Fruit fly (Drosophila melanogaster) whole organism, embryonic: ENCODE measurements around the gene nop5.

ENCODE experiments used
- Ada2b ChIP-seq: fragments of 200-800 bp; sonication (Bioruptor generic); IDR thresholded peaks from 2 replicates; pipeline ENCODE4 v1.3.6; 2022; ENCODE audit warnings: missing biosample characterization, missing genetic modification characterization
- CG11456 ChIP-seq: fragments of 200-800 bp; sonication (Bioruptor generic); IDR thresholded peaks from 3 replicates; pipeline ENCODE4 v1.3.6; 2022; ENCODE audit warnings: missing biosample characterization, missing genetic modification characterization
- CG12236 ChIP-seq: fragments of 200-800 bp; sonication (Bioruptor generic); optimal IDR thresholded peaks from 2 replicates; lab custom pipeline; 2016; ENCODE audit warnings: missing biosample characterization, missing genetic modification characterization
- CG12659 ChIP-seq: fragments of 200-800 bp; sonication (Bioruptor generic); optimal IDR thresholded peaks from 3 replicates; lab custom pipeline; 2017; ENCODE audit warnings: mild to moderate bottlenecking, missing biosample characterization, missing genetic modification reagents, missing genetic modification characterization
- CG15073 ChIP-seq: fragments of 200-800 bp; sonication (Bioruptor generic); optimal IDR thresholded peaks from 2 replicates; lab custom pipeline; 2016; ENCODE audit warnings: missing biosample characterization, missing genetic modification characterization
- CG2889 ChIP-seq: fragments of 200-800 bp; sonication (Bioruptor generic); IDR thresholded peaks from 3 replicates; pipeline ENCODE4 v1.3.6; 2022; ENCODE audit warnings: missing biosample characterization, missing genetic modification characterization
- CG33213 ChIP-seq: fragments of 200-800 bp; sonication (Bioruptor generic); optimal IDR thresholded peaks from 3 replicates; lab custom pipeline; 2016; ENCODE audit warnings: missing biosample characterization, missing genetic modification characterization
- CG33557 ChIP-seq: fragments of 200-800 bp; sonication (Bioruptor generic); optimal IDR thresholded peaks from 2 replicates; lab custom pipeline; 2019; ENCODE audit warnings: missing biosample characterization, mild to moderate bottlenecking, missing genetic modification characterization, moderate library complexity
- CG6272 ChIP-seq: fragments of 200-800 bp; sonication (Bioruptor generic); IDR thresholded peaks from 2 replicates; pipeline ENCODE4 v1.3.6; 2022; ENCODE audit warnings: missing biosample characterization, missing genetic modification characterization
- CG6689 ChIP-seq: fragments of 200-800 bp; sonication (Bioruptor generic); IDR thresholded peaks from 2 replicates; pipeline ENCODE4 v1.3.6; 2022; ENCODE audit warnings: missing biosample characterization, missing genetic modification characterization
- CG6813 ChIP-seq: fragments of 200-800 bp; sonication (Bioruptor generic); optimal IDR thresholded peaks from 2 replicates; lab custom pipeline; 2017; ENCODE audit warnings: missing biosample characterization, missing genetic modification characterization, mild to moderate bottlenecking, moderate library complexity, missing genetic modification reagents
- CG7271 ChIP-seq: fragments of 200-800 bp; sonication (Bioruptor generic); optimal IDR thresholded peaks from 2 replicates; lab custom pipeline; 2018; ENCODE audit warnings: missing biosample characterization, mild to moderate bottlenecking, missing genetic modification characterization, moderate library complexity
- CG7786 ChIP-seq: fragments of 200-800 bp; sonication (Bioruptor generic); optimal IDR thresholded peaks from 2 replicates; lab custom pipeline; 2016; ENCODE audit warnings: missing biosample characterization, missing genetic modification characterization
- CG8388 ChIP-seq: fragments of 200-800 bp; sonication (Bioruptor generic); optimal IDR thresholded peaks from 2 replicates; lab custom pipeline; 2019; ENCODE audit warnings: missing biosample characterization, mild to moderate bottlenecking, missing genetic modification characterization, moderate library complexity
- CG8478 ChIP-seq: fragments of >200 bp; optimal IDR thresholded peaks from 2 replicates; lab custom pipeline; 2018
- CG9437 ChIP-seq: fragments of 200-800 bp; sonication (Bioruptor generic); optimal IDR thresholded peaks from 2 replicates; lab custom pipeline; 2018; ENCODE audit warnings: missing biosample characterization, mild to moderate bottlenecking, missing genetic modification characterization
- Camta ChIP-seq: fragments of 200-800 bp; sonication (Bioruptor generic); optimal IDR thresholded peaks from 2 replicates; lab custom pipeline; 2016; ENCODE audit warnings: missing biosample characterization, missing genetic modification characterization
- CoRest ChIP-seq: fragments of 200-800 bp; sonication (Bioruptor generic); optimal IDR thresholded peaks from 3 replicates; lab custom pipeline; 2018; ENCODE audit warnings: missing biosample characterization, mild to moderate bottlenecking, missing genetic modification characterization, moderate library complexity
- GATAe ChIP-seq: fragments of 200-800 bp; sonication (Bioruptor generic); conservative IDR thresholded peaks from 2 replicates; pipeline ENCODE4 v1.3.6; 2022; ENCODE audit warnings: missing biosample characterization, missing genetic modification characterization
- Gsc ChIP-seq: fragments of 200-800 bp; sonication (Bioruptor generic); IDR thresholded peaks from 2 replicates; pipeline ENCODE4 v1.3.6; 2022; ENCODE audit warnings: missing biosample characterization, missing genetic modification characterization
- HmgZ ChIP-seq: fragments of 200-800 bp; sonication (Bioruptor generic); optimal IDR thresholded peaks from 2 replicates; lab custom pipeline; 2018; ENCODE audit warnings: missing biosample characterization, mild to moderate bottlenecking, missing genetic modification characterization
- Hr51 ChIP-seq, 2 experiments: fragments of 200-800 bp; sonication (Bioruptor generic); optimal IDR thresholded peaks; 2 replicates in 1 of 2; 3 replicates in 1 of 2; lab custom pipeline; 2016 to 2018; ENCODE audit warnings: missing biosample characterization in 2 of 2, missing genetic modification characterization in 2 of 2, mild to moderate bottlenecking in 1 of 2, moderate library complexity in 1 of 2
- Kr ChIP-seq: fragments of 200-800 bp; sonication (Bioruptor generic); optimal IDR thresholded peaks from 2 replicates; lab custom pipeline; 2017; ENCODE audit warnings: missing biosample characterization, mild to moderate bottlenecking, missing genetic modification characterization
- Mad ChIP-seq: fragments of 200-800 bp; sonication (Bioruptor generic); optimal IDR thresholded peaks from 2 replicates; lab custom pipeline; 2016; ENCODE audit warnings: missing biosample characterization, missing genetic modification characterization
- Mrtf ChIP-seq: fragments of 200-800 bp; sonication (Bioruptor generic); IDR thresholded peaks from 3 replicates; pipeline ENCODE4 v1.3.6; 2022; ENCODE audit warnings: missing biosample characterization, missing genetic modification characterization
- Optix ChIP-seq: fragments of 200-800 bp; sonication (Bioruptor generic); IDR thresholded peaks from 3 replicates; pipeline ENCODE4 v1.3.6; 2022; ENCODE audit warnings: missing biosample characterization, missing genetic modification characterization
- Pdp1 ChIP-seq, 2 experiments: fragments of 200-800 bp; sonication (Bioruptor generic); optimal IDR thresholded peaks; 3 replicates each; lab custom pipeline; 2016; ENCODE audit warnings: missing biosample characterization in 2 of 2, missing genetic modification characterization in 2 of 2, mild to moderate bottlenecking in 1 of 2, moderate library complexity in 1 of 2
- Ravus ChIP-seq: fragments of 200-800 bp; sonication (Bioruptor generic); IDR thresholded peaks from 2 replicates; pipeline ENCODE4 v1.3.6; 2022; ENCODE audit warnings: missing biosample characterization, missing genetic modification characterization
- Sox100B ChIP-seq: fragments of 200-800 bp; sonication (Bioruptor generic); optimal IDR thresholded peaks from 3 replicates; lab custom pipeline; 2018; ENCODE audit warnings: missing biosample characterization, mild to moderate bottlenecking, missing genetic modification characterization
- Vsx1 ChIP-seq: fragments of 200-800 bp; sonication (Bioruptor generic); optimal IDR thresholded peaks from 2 replicates; lab custom pipeline; 2017; ENCODE audit warnings: missing biosample characterization, mild to moderate bottlenecking, missing genetic modification characterization, missing genetic modification reagents
- aop ChIP-seq: fragments of 200-800 bp; sonication (Bioruptor generic); IDR thresholded peaks from 2 replicates; pipeline ENCODE4 v1.3.6; 2022; ENCODE audit warnings: missing biosample characterization, missing genetic modification characterization
- bigmax ChIP-seq: fragments of 200-800 bp; sonication (Bioruptor generic); optimal IDR thresholded peaks from 2 replicates; lab custom pipeline; 2018; ENCODE audit warnings: missing biosample characterization, mild to moderate bottlenecking, missing genetic modification characterization
- corto ChIP-seq: fragments of 200-800 bp; sonication (Bioruptor generic); optimal IDR thresholded peaks from 2 replicates; lab custom pipeline; 2016; ENCODE audit warnings: missing biosample characterization, mild to moderate bottlenecking, missing genetic modification characterization, moderate library complexity
- dimm ChIP-seq: fragments of 200-800 bp; sonication (Bioruptor generic); IDR thresholded peaks from 2 replicates; pipeline ENCODE4 v1.3.6; 2022; ENCODE audit warnings: missing biosample characterization, missing genetic modification characterization
- disco-r ChIP-seq: fragments of 200-800 bp; sonication (Bioruptor generic); optimal IDR thresholded peaks from 2 replicates; lab custom pipeline; 2016; ENCODE audit warnings: missing biosample characterization, missing genetic modification characterization
- fd3F ChIP-seq: fragments of 200-800 bp; sonication (Bioruptor generic); optimal IDR thresholded peaks from 2 replicates; lab custom pipeline; 2018; ENCODE audit warnings: missing biosample characterization, mild to moderate bottlenecking, missing genetic modification characterization, moderate library complexity
- h ChIP-seq: fragments of >200 bp; optimal IDR thresholded peaks from 2 replicates; lab custom pipeline; 2017
- ind ChIP-seq: fragments of 200-800 bp; sonication (Bioruptor generic); optimal IDR thresholded peaks from 3 replicates; lab custom pipeline; 2016; ENCODE audit warnings: missing biosample characterization, missing genetic modification characterization
- jumu ChIP-seq: fragments of 200-800 bp; sonication (Bioruptor generic); optimal IDR thresholded peaks from 3 replicates; lab custom pipeline; 2016; ENCODE audit warnings: missing biosample characterization, missing genetic modification characterization
- nau ChIP-seq: fragments of 200-800 bp; sonication (Bioruptor generic); optimal IDR thresholded peaks from 3 replicates; lab custom pipeline; 2017; ENCODE audit warnings: missing biosample characterization, mild to moderate bottlenecking, missing genetic modification characterization, missing genetic modification reagents
- org-1 ChIP-seq: fragments of 200-800 bp; sonication (Bioruptor generic); optimal IDR thresholded peaks from 2 replicates; lab custom pipeline; 2017; ENCODE audit warnings: missing biosample characterization, missing genetic modification characterization
- pfk ChIP-seq: fragments of 200-800 bp; sonication (Bioruptor generic); optimal IDR thresholded peaks from 2 replicates; lab custom pipeline; 2018; ENCODE audit warnings: missing biosample characterization, mild to moderate bottlenecking, missing genetic modification characterization, moderate library complexity
- repo ChIP-seq: fragments of 200-800 bp; sonication (Bioruptor generic); optimal IDR thresholded peaks from 2 replicates; lab custom pipeline; 2016; ENCODE audit warnings: missing biosample characterization, missing genetic modification characterization
- ro ChIP-seq: fragments of 200-800 bp; sonication (Bioruptor generic); IDR thresholded peaks from 2 replicates; pipeline ENCODE4 v1.3.6; 2022; ENCODE audit warnings: missing biosample characterization, missing genetic modification characterization
- scrt ChIP-seq: fragments of 200-800 bp; sonication (Bioruptor generic); optimal IDR thresholded peaks from 2 replicates; lab custom pipeline; 2018; ENCODE audit warnings: missing biosample characterization, mild to moderate bottlenecking, missing genetic modification characterization, moderate library complexity
- sisA ChIP-seq: fragments of 200-800 bp; sonication (Bioruptor generic); IDR thresholded peaks from 2 replicates; pipeline ENCODE4 v1.3.6; 2022; ENCODE audit warnings: missing biosample characterization, missing genetic modification characterization
- slp2 ChIP-seq: fragments of 200-800 bp; sonication (Bioruptor generic); optimal IDR thresholded peaks from 2 replicates; lab custom pipeline; 2016; ENCODE audit warnings: missing biosample characterization, missing genetic modification characterization
- ssp ChIP-seq: fragments of 200-800 bp; sonication (Bioruptor generic); IDR thresholded peaks from 2 replicates; pipeline ENCODE4 v1.3.6; 2022; ENCODE audit warnings: missing biosample characterization, missing genetic modification characterization
- trem ChIP-seq: fragments of 200-800 bp; optimal IDR thresholded peaks from 3 replicates; lab custom pipeline; 2019; ENCODE audit warnings: missing biosample characterization, mild to moderate bottlenecking, missing genetic modification characterization, moderate library complexity
- tx ChIP-seq: fragments of 200-800 bp; sonication (Bioruptor generic); optimal IDR thresholded peaks from 2 replicates; lab custom pipeline; 2016; ENCODE audit warnings: missing biosample characterization, missing genetic modification characterization
- wor ChIP-seq: fragments of 200-800 bp; sonication (Bioruptor generic); IDR thresholded peaks from 2 replicates; pipeline ENCODE4 v1.3.6; 2022; ENCODE audit warnings: missing biosample characterization, missing genetic modification characterization

The nop5 gene

dm6 chr2L:6922091-6922753 lies 3.7 kb upstream of the nop5 start (continued):
- TF ChIP-seq CG33557 (GFP tag; lab: Kevin White, UChicago) (no peak), trem (tag; lab: Kevin White, UChicago) (peak; percentile 37), CG2889 (GFP tag; lab: Robert Waterston, UW) (no peak), Mad (peak; percentile 63), aop (no peak), fd3F (GFP tag; lab: Kevin White, UChicago) (peak; percentile 34), CG6689 (GFP tag; lab: Robert Waterston, UW) (no peak; the same call in 1 of the 2 replicates), GATAe (GFP tag; lab: Robert Waterston, UW) (no peak), ssp (no peak; the same call in 1 of the 2 replicates), CG6272 (GFP tag; lab: Robert Waterston, UW) (no peak), org-1 (peak; percentile 48), CG15073 (GFP tag; lab: Kevin White, UChicago) (peak; percentile 8), ro (GFP tag; lab: Robert Waterston, UW) (no peak), Mrtf (GFP tag; lab: Robert Waterston, UW) (no peak), CG33213 (peak; percentile 42), slp2 (peak; percentile 80), pfk (GFP tag; lab: Kevin White, UChicago) (no peak), Sox100B (GFP tag; lab: Kevin White, UChicago) (peak; percentile 41), Hr51 (GFP tag; optimal IDR thresholded peaks at IDR 0.05; lab: Kevin White, UChicago) (peak in 1 of 2 experiments; percentile 3), CG11456 (no peak), nau (GFP tag; lab: Kevin White, UChicago) (peak; percentile 20), scrt (GFP tag; lab: Kevin White, UChicago) (no peak), sisA (GFP tag; lab: Robert Waterston, UW) (no peak; the same call in 1 of the 2 replicates), repo (GFP tag; lab: Kevin White, UChicago) (peak; percentile 43), Camta (GFP tag; lab: Kevin White, UChicago) (peak; percentile 65), disco-r (GFP tag; lab: Kevin White, UChicago) (no peak), CG8388 (GFP tag; lab: Kevin White, UChicago) (peak; percentile 74), Ada2b (no peak), Gsc (no peak), CG8478 (no peak), bigmax (GFP tag; lab: Kevin White, UChicago) (no peak), CG6813 (no peak), wor (GFP tag; lab: Robert Waterston, UW) (peak; percentile 47; the same call in 1 of the 2 replicates), CG7786 (GFP tag; lab: Kevin White, UChicago) (peak; percentile 54), Ravus (GFP tag; lab: Robert Waterston, UW) (peak; percentile 5), HmgZ (peak; percentile 9), dimm (no peak; the same call in 1 of the 2 replicates), CG9437 (GFP tag; lab: Kevin White, UChicago) (no peak), tx (GFP tag; lab: Kevin White, UChicago) (peak; percentile 59), corto (GFP tag; lab: Kevin White, UChicago) (peak; percentile 38), CG12236 (GFP tag; lab: Kevin White, UChicago) (peak; percentile 52), CG7271 (tag; lab: Kevin White, UChicago) (peak; percentile 1), Kr (GFP tag; lab: Kevin White, UChicago) (no peak), ind (GFP tag; lab: Kevin White, UChicago) (peak; percentile 74), Pdp1 (GFP tag; optimal IDR thresholded peaks at IDR 0.05; lab: Kevin White, UChicago) (peak in 1 of 2 experiments; percentile 64), jumu (GFP tag; lab: Kevin White, UChicago) (peak; percentile 58), h (lab: Kevin White, UChicago) (no peak), CG12659 (GFP tag; lab: Kevin White, UChicago) (peak; percentile 52), Vsx1 (no peak), Optix (GFP tag; lab: Robert Waterston, UW) (no peak; the same call in 1 of the 3 replicates), CoRest (tag; lab: Kevin White, UChicago) (no peak)
